Fruit fly (Drosophila melanogaster): ENCODE data around the gene CG32182.

- no peak for TF ChIP-seq pdm3 (GFP tag; optimal IDR thresholded peaks at IDR 0.05)
- no peak for TF ChIP-seq CG11294 (GFP tag; IDR thresholded peaks at IDR 0.05)
- TF ChIP-seq Smox (GFP tag; optimal IDR thresholded peaks at IDR 0.05), result no peak
- TF ChIP-seq CG32006 (GFP tag; optimal IDR thresholded peaks at IDR 0.05), result no peak
- no peak for TF ChIP-seq CG8319 (GFP tag; optimal IDR thresholded peaks at IDR 0.05)
- no peak for TF ChIP-seq CG8119 (GFP tag; IDR thresholded peaks at IDR 0.05)
- peak; percentile 34; the same call in 2 of the 3 replicates for TF ChIP-seq eg (GFP tag; IDR thresholded peaks at IDR 0.05)
- TF ChIP-seq Ets21C (GFP tag; optimal IDR thresholded peaks at IDR 0.05), result no peak
These were observed 44.2 kb downstream of the CG32182 start, which contains the start of gene NUCB1 for dm6 chr3L:17802107-17802506.

All from whole organism, prepupa.